Worm (Caenorhabditis elegans) whole organism, young adult: ENCODE data around the gene utx-1.
"Not testable (repeated sequence)": the region's sequence is repeated elsewhere in the genome, so short reads cannot be mapped to it uniquely, and the experiment has no call there.

Experiments used
- B0035.1 ChIP-seq: sonication (generic microtip); optimal IDR thresholded peaks from 2 replicates; lab custom pipeline; 2016; ENCODE audit warnings: missing genetic modification characterization, mild to moderate bottlenecking, missing compliant biosample characterization, missing genotype, missing genetic modification reagents
- D2030.7 ChIP-seq: fragments of 200-800 bp; sonication (Bioruptor generic); IDR thresholded peaks from 2 replicates; pipeline ENCODE4 v1.3.6; 2022; ENCODE audit warnings: missing genetic modification reagents, missing genetic modification characterization, missing compliant biosample characterization
- F10E7.11 ChIP-seq: sonication (generic microtip); optimal IDR thresholded peaks from 2 replicates; lab custom pipeline; 2017; ENCODE audit warnings: mild to moderate bottlenecking, missing genetic modification characterization, moderate library complexity, missing compliant biosample characterization
- F33H1.4 ChIP-seq: fragments of 200-800 bp; sonication (Bioruptor generic); IDR thresholded peaks from 2 replicates; pipeline ENCODE4 v1.3.6; 2022; ENCODE audit warnings: missing genetic modification reagents, missing genetic modification characterization, missing compliant biosample characterization
- F39B2.1 ChIP-seq: fragments of 200-800 bp; sonication (Bioruptor generic); IDR thresholded peaks from 2 replicates; pipeline ENCODE4 v1.3.6; 2022; ENCODE audit warnings: missing genetic modification reagents, missing genetic modification characterization, missing compliant biosample characterization
- F52B5.7 ChIP-seq: sonication (generic microtip); optimal IDR thresholded peaks from 2 replicates; lab custom pipeline; 2016; ENCODE audit warnings: mild to moderate bottlenecking, missing genetic modification characterization, missing compliant biosample characterization
- ZK185.1 ChIP-seq: sonication (generic microtip); optimal IDR thresholded peaks from 2 replicates; lab custom pipeline; 2016; ENCODE audit warnings: mild to moderate bottlenecking, missing genetic modification characterization, missing compliant biosample characterization; ENCODE audit not compliant: poor library complexity, severe bottlenecking
- akir-1 ChIP-seq: fragments of 200-800 bp; sonication (Bioruptor generic); optimal IDR thresholded peaks from 2 replicates; lab custom pipeline; 2018; ENCODE audit warnings: mild to moderate bottlenecking, missing genetic modification characterization, moderate library complexity, missing compliant biosample characterization
- aptf-2 ChIP-seq: fragments of 200-800 bp; sonication (Bioruptor generic); conservative IDR thresholded peaks from 2 replicates; pipeline ENCODE4 v1.3.6; 2022; ENCODE audit warnings: missing genetic modification reagents, missing genetic modification characterization, missing compliant biosample characterization
- aptf-3 ChIP-seq: fragments of 200-800 bp; sonication (Bioruptor generic); IDR thresholded peaks from 2 replicates; pipeline ENCODE4 v1.3.6; 2022; ENCODE audit warnings: missing genetic modification characterization, missing compliant biosample characterization
- bed-2 ChIP-seq: fragments of 200-800 bp; sonication (Bioruptor generic); IDR thresholded peaks from 2 replicates; pipeline ENCODE4 v1.3.6; 2022; ENCODE audit warnings: missing genetic modification reagents, missing genetic modification characterization, missing compliant biosample characterization
- cebp-1 ChIP-seq, 2 experiments: fragments of 200-800 bp in 1 of 2; sonication (Bioruptor generic) in 1 of 2; sonication (generic microtip) in 1 of 2; IDR thresholded peaks in 1 of 2; optimal IDR thresholded peaks in 1 of 2; 2 replicates each; pipeline versions ENCODE4 v1.3.6 to Lab custom; 2017 to 2022; ENCODE audit warnings: missing compliant biosample characterization in 2 of 2, missing genetic modification characterization in 2 of 2, mild to moderate bottlenecking in 1 of 2, missing genetic modification reagents in 1 of 2, moderate library complexity in 1 of 2
- ceh-100 ChIP-seq: fragments of 200-800 bp; sonication (Bioruptor generic); IDR thresholded peaks from 2 replicates; pipeline ENCODE4 v1.3.6; 2022; ENCODE audit warnings: missing genetic modification reagents, missing genetic modification characterization, missing compliant biosample characterization
- dox-1 ChIP-seq: fragments of 200-800 bp; sonication (Bioruptor generic); IDR thresholded peaks from 2 replicates; pipeline ENCODE4 v1.3.6; 2022; ENCODE audit warnings: missing genetic modification reagents, missing genetic modification characterization, missing compliant biosample characterization
- dpff-1 ChIP-seq: sonication (generic microtip); optimal IDR thresholded peaks from 2 replicates; lab custom pipeline; 2017; ENCODE audit warnings: mild to moderate bottlenecking, missing genetic modification characterization, missing compliant biosample characterization
- dpl-1 ChIP-seq: fragments of 150-350 bp; optimal IDR thresholded peaks from 2 replicates; lab custom pipeline; 2014; ENCODE audit warnings: missing biosample characterization, missing genetic modification reagents, missing genetic modification characterization
- egl-44 ChIP-seq: fragments of 200-800 bp; sonication (Bioruptor generic); IDR thresholded peaks from 2 replicates; pipeline ENCODE4 v1.3.6; 2022; ENCODE audit warnings: missing genetic modification reagents, missing genetic modification characterization, missing compliant biosample characterization
- ets-4 ChIP-seq: fragments of 200-800 bp; sonication (Bioruptor generic); optimal IDR thresholded peaks from 2 replicates; lab custom pipeline; 2018; ENCODE audit warnings: mild to moderate bottlenecking, missing genetic modification characterization, missing compliant biosample characterization
- gei-17 ChIP-seq: fragments of 200-800 bp; sonication (Bioruptor generic); optimal IDR thresholded peaks from 2 replicates; lab custom pipeline; 2018; ENCODE audit warnings: mild to moderate bottlenecking, missing genetic modification characterization, missing compliant biosample characterization
- him-1 ChIP-seq: sonication (generic microtip); optimal IDR thresholded peaks from 2 replicates; lab custom pipeline; 2016; ENCODE audit warnings: missing genotype, missing genetic modification reagents, missing genetic modification characterization, missing compliant biosample characterization
- hlh-26 ChIP-seq: fragments of 200-800 bp; sonication (Bioruptor generic); conservative IDR thresholded peaks from 2 replicates; pipeline ENCODE4 v1.3.6; 2022; ENCODE audit warnings: missing genetic modification reagents, missing genetic modification characterization, missing compliant biosample characterization
- hsf-1 ChIP-seq: fragments of 200-800 bp; sonication (Bioruptor generic); IDR thresholded peaks from 2 replicates; pipeline ENCODE4 v1.3.6; 2022; ENCODE audit warnings: missing genetic modification reagents, missing genetic modification characterization, missing compliant biosample characterization
- lin-26 ChIP-seq: fragments of 200-800 bp; sonication (Bioruptor generic); IDR thresholded peaks from 2 replicates; pipeline ENCODE4 v1.3.6; 2022; ENCODE audit warnings: missing genetic modification reagents, missing genetic modification characterization, missing compliant biosample characterization
- lin-54 ChIP-seq: fragments of 200-800 bp; sonication (Bioruptor generic); optimal IDR thresholded peaks from 2 replicates; lab custom pipeline; 2018; ENCODE audit warnings: mild to moderate bottlenecking, missing genetic modification characterization, missing compliant biosample characterization
- mel-28 ChIP-seq: sonication (generic microtip); optimal IDR thresholded peaks from 2 replicates; lab custom pipeline; 2016; ENCODE audit warnings: borderline replicate concordance, mild to moderate bottlenecking, missing genetic modification characterization, missing compliant biosample characterization
- nfya-2 ChIP-seq: fragments of 200-800 bp; sonication (Bioruptor generic); IDR thresholded peaks from 2 replicates; pipeline ENCODE4 v1.3.6; 2022; ENCODE audit warnings: missing genetic modification reagents, missing genetic modification characterization, missing compliant biosample characterization
- nhr-80 ChIP-seq: sonication (generic microtip); optimal IDR thresholded peaks from 2 replicates; lab custom pipeline; 2016; ENCODE audit warnings: missing genetic modification characterization, missing compliant biosample characterization
- pha-4 ChIP-seq: fragments of 150-350 bp; sonication (generic microtip); optimal IDR thresholded peaks from 2 replicates; lab custom pipeline; 2014; ENCODE audit warnings: missing biosample characterization, missing genetic modification reagents, missing genetic modification characterization
- sdz-38 ChIP-seq: sonication (generic microtip); optimal IDR thresholded peaks from 2 replicates; lab custom pipeline; 2016; ENCODE audit warnings: missing genotype, missing genetic modification characterization, missing compliant biosample characterization
- snpc-1.1 ChIP-seq: sonication (generic microtip); optimal IDR thresholded peaks from 2 replicates; lab custom pipeline; 2017; ENCODE audit warnings: missing genetic modification characterization, mild to moderate bottlenecking, missing compliant biosample characterization, antibody characterized with exemption, moderate library complexity, missing genotype, missing genetic modification reagents; ENCODE audit not compliant: insufficient read depth
- snpc-1.3 ChIP-seq: sonication (generic microtip); optimal IDR thresholded peaks from 2 replicates; lab custom pipeline; 2017; ENCODE audit warnings: missing genetic modification characterization, mild to moderate bottlenecking, missing compliant biosample characterization, antibody characterized with exemption, moderate library complexity, missing genotype, missing genetic modification reagents; ENCODE audit not compliant: insufficient read depth
- tlf-1 ChIP-seq: fragments of 200-800 bp; sonication (Bioruptor generic); optimal IDR thresholded peaks from 2 replicates; lab custom pipeline; 2018; ENCODE audit warnings: mild to moderate bottlenecking, missing genetic modification characterization, missing compliant biosample characterization
- unc-62 ChIP-seq: fragments of 150-350 bp; optimal IDR thresholded peaks from 2 replicates; lab custom pipeline; 2014; ENCODE audit warnings: missing biosample characterization, missing genetic modification reagents, missing genetic modification characterization
- ztf-22 ChIP-seq: fragments of 200-800 bp; sonication (Bioruptor generic); optimal IDR thresholded peaks from 2 replicates; lab custom pipeline; 2018; ENCODE audit warnings: mild to moderate bottlenecking, missing genetic modification characterization, moderate library complexity, missing compliant biosample characterization
- ztf-26 ChIP-seq: sonication (generic microtip); optimal IDR thresholded peaks from 2 replicates; lab custom pipeline; 2017; ENCODE audit warnings: missing genetic modification characterization, missing compliant biosample characterization
- ztf-3 ChIP-seq: fragments of 200-800 bp; sonication (Bioruptor generic); optimal IDR thresholded peaks from 2 replicates; lab custom pipeline; 2018; ENCODE audit warnings: mild to moderate bottlenecking, missing genetic modification characterization, missing compliant biosample characterization

The utx-1 gene

ce11 chrX:8521614-8522013 lies 35.3 kb upstream of the utx-1 start, which contains the start of gene C03G5.14 (continued):
- no peak for TF ChIP-seq F39B2.1

DNA sequence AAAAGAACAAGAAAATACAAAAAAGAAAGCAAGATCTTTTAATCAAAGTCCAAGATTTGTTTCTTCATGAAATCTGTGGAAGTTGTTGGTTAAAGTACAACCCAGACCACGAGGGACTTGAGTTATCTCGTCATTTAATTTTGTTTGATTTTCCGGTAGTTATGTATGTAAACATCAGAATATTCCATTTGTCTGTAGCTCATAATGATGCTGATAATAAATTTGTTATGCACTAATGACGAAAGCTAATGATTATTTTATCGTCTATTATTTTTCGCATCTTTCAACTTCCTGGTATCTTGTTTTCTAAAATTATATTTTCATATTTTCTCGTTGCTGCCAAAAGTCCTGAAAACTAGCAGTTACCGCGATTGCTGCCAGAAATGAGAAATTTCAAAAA lies 33.9 kb upstream of the utx-1 start:
- TF ChIP-seq ztf-22 (no peak), aptf-3 (GFP tag; lab: Robert Waterston, UW) (no peak), akir-1 (no peak), F33H1.4 (GFP tag; lab: Robert Waterston, UW) (no peak), ets-4 (GFP tag; lab: Kevin White, UChicago) (no peak), snpc-1.3 (tag; lab: Kevin White, UChicago) (no peak), dox-1 (GFP tag; lab: Robert Waterston, UW) (no peak), F10E7.11 (tag; lab: Kevin White, UChicago) (no peak), hsf-1 (GFP tag; lab: Robert Waterston, UW) (no peak), B0035.1 (tag; lab: Kevin White, UChicago) (no peak), mel-28 (no peak), F52B5.7 (tag; lab: Kevin White, UChicago) (no peak), sdz-38 (tag; lab: Kevin White, UChicago) (no peak), hlh-26 (GFP tag; lab: Robert Waterston, UW) (no peak), pha-4 (tag; lab: Kevin White, UChicago) (no peak), egl-44 (GFP tag; lab: Robert Waterston, UW) (no peak), cebp-1 (GFP tag; IDR thresholded peaks at IDR 0.05; lab: Robert Waterston, UW) (no peak), cebp-1 (tag; optimal IDR thresholded peaks at IDR 0.05; lab: Kevin White, UChicago) (no peak), him-1 (tag; lab: Kevin White, UChicago) (no peak), D2030.7 (GFP tag; lab: Robert Waterston, UW) (no peak)

DNA sequence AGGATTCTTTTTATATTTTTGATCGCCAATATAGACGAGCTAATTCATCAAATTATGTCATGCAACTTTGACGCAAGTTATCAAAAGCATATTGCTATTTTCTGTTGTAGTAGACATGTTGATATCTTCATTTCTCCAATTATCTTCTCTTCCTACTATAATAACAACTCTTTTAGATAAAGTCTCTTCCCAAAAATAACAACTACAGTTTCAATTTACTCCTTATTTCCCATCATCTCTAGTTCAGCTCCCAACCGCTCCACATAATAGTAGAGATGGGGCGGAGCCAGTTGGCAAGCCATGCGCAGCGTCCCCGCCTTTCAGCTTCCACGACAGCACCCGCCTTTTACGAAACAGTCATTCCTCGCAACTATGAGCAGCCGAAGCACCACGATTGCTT lies 29.0 kb upstream of the utx-1 start, which contains the start of gene flp-5:
flp-5 (plus strand) TSS at position 301 of the 400 bp plus-strand sequence.
- TF ChIP-seq ceh-100 (GFP tag; lab: Robert Waterston, UW) (no peak), B0035.1 (tag; lab: Kevin White, UChicago) (no peak), hsf-1 (GFP tag; lab: Robert Waterston, UW) (no peak), ztf-22 (no peak), lin-54 (GFP tag; lab: Kevin White, UChicago) (no peak)

- not testable (repeated sequence) for TF ChIP-seq ztf-3 (GFP tag; lab: Kevin White, UChicago); lin-26 (GFP tag; lab: Robert Waterston, UW); unc-62 (GFP tag; lab: Kevin White, UChicago)
These were observed 21.9 kb upstream of the utx-1 start, which contains the start of gene nspc-1 for ce11 chrX:8535006-8535405. nspc-1 (minus strand) TSS chrX:8535106.

ce11 chrX:8536791-8537190 lies 20.2 kb upstream of the utx-1 start, which contains the start of gene nspc-3:
nspc-3 (plus strand) TSS chrX:8537091.
- no peak for TF ChIP-seq nhr-80 (tag; lab: Kevin White, UChicago)
- no peak for TF ChIP-seq tlf-1 (GFP tag; lab: Kevin White, UChicago)
- TF ChIP-seq F10E7.11 (tag; lab: Kevin White, UChicago), result no peak
- no peak for TF ChIP-seq ZK185.1
- TF ChIP-seq hlh-26 (GFP tag; lab: Robert Waterston, UW), result no peak
- no peak for TF ChIP-seq mel-28
- TF ChIP-seq ztf-26 (tag; lab: Kevin White, UChicago), result no peak
- no peak for TF ChIP-seq dpl-1
- no peak for TF ChIP-seq snpc-1.1 (tag; lab: Kevin White, UChicago)
- no peak for TF ChIP-seq dox-1 (GFP tag; lab: Robert Waterston, UW)
- TF ChIP-seq dpff-1 (tag; lab: Kevin White, UChicago), result no peak
- TF ChIP-seq him-1 (tag; lab: Kevin White, UChicago), result no peak
- no peak for TF ChIP-seq nfya-2
- no peak for TF ChIP-seq aptf-2 (GFP tag; lab: Robert Waterston, UW)
- TF ChIP-seq gei-17 (GFP tag; lab: Kevin White, UChicago), result no peak
- TF ChIP-seq ztf-3 (GFP tag; lab: Kevin White, UChicago), result no peak
- no peak for TF ChIP-seq pha-4 (tag; lab: Kevin White, UChicago)
- TF ChIP-seq bed-2 (GFP tag; lab: Robert Waterston, UW), result no peak
- no peak for TF ChIP-seq lin-54 (GFP tag; lab: Kevin White, UChicago)
